Fruit fly (Drosophila melanogaster): ENCODE data around the gene BckdhA.

BckdhA gene

dm6 chr3R:9548769-9549168 lies 6.8 kb upstream of the BckdhA start:
- TF ChIP-seq kay (GFP tag; ENCODE audit: borderline replicate concordance) (no peak), Clk (GFP tag; optimal IDR thresholded peaks at IDR 0.05) (no peak), CG14711 (tag; optimal IDR thresholded peaks at IDR 0.05) (no peak), Mnt (GFP tag; optimal IDR thresholded peaks at IDR 0.05) (peak; percentile 22), CG11617 (GFP tag; optimal IDR thresholded peaks at IDR 0.05) (no peak), cic (GFP tag; optimal IDR thresholded peaks at IDR 0.05) (peak; percentile 66), tj (GFP tag; optimal IDR thresholded peaks at IDR 0.05) (no peak)

- TF ChIP-seq toe (GFP tag; optimal IDR thresholded peaks at IDR 0.05) (no peak), Mnt (GFP tag; optimal IDR thresholded peaks at IDR 0.05) (peak; percentile 60), Crg-1 (GFP tag; optimal IDR thresholded peaks at IDR 0.05) (peak; percentile 0), kay (GFP tag; ENCODE audit: borderline replicate concordance) (no peak), CG14711 (tag; optimal IDR thresholded peaks at IDR 0.05) (no peak), cic (GFP tag; optimal IDR thresholded peaks at IDR 0.05) (no peak), Clk (GFP tag; optimal IDR thresholded peaks at IDR 0.05) (no peak), pad (GFP tag; optimal IDR thresholded peaks at IDR 0.05) (no peak), CG1620 (GFP tag; optimal IDR thresholded peaks at IDR 0.05) (no peak), CG12768 (GFP tag; optimal IDR thresholded peaks at IDR 0.05) (no peak)
Observed at dm6 chr3R:9550265-9551012, 5.1 kb upstream of the BckdhA start.

- TF ChIP-seq Mnt (GFP tag; optimal IDR thresholded peaks at IDR 0.05) (peak; percentile 93), CG33017 (tag; optimal IDR thresholded peaks at IDR 0.05) (peak; percentile 43), Hr96 (GFP tag; optimal IDR thresholded peaks at IDR 0.05) (peak; percentile 31), CG12768 (GFP tag; optimal IDR thresholded peaks at IDR 0.05) (peak; percentile 83), CG7101 (tag; optimal IDR thresholded peaks at IDR 0.05) (peak; percentile 63), ovo (GFP tag; optimal IDR thresholded peaks at IDR 0.05) (peak; percentile 47), Clk (GFP tag; optimal IDR thresholded peaks at IDR 0.05) (peak; percentile 23), Crg-1 (GFP tag; optimal IDR thresholded peaks at IDR 0.05) (peak; percentile 68), CG5204 (GFP tag; optimal IDR thresholded peaks at IDR 0.05) (no peak), cic (GFP tag; optimal IDR thresholded peaks at IDR 0.05) (peak; percentile 89), tj (GFP tag; optimal IDR thresholded peaks at IDR 0.05) (peak; percentile 78), CG14711 (tag; optimal IDR thresholded peaks at IDR 0.05) (peak; percentile 52), bab1 (GFP tag; optimal IDR thresholded peaks at IDR 0.05) (peak; percentile 20), pad (GFP tag; optimal IDR thresholded peaks at IDR 0.05) (peak; percentile 56), cnc (optimal IDR thresholded peaks at IDR 0.05) (peak in 1 of 2 experiments; percentile 80), CG11617 (GFP tag; optimal IDR thresholded peaks at IDR 0.05) (peak; percentile 57), toe (GFP tag; optimal IDR thresholded peaks at IDR 0.05) (no peak), CG1620 (GFP tag; optimal IDR thresholded peaks at IDR 0.05) (peak; percentile 6), CG7045 (GFP tag; optimal IDR thresholded peaks at IDR 0.05) (peak; percentile 51), kay (GFP tag; ENCODE audit: borderline replicate concordance) (no peak)
Observed at dm6 chr3R:9551013-9551658, 4.4 kb upstream of the BckdhA start.

- TF ChIP-seq bab1 (GFP tag; optimal IDR thresholded peaks at IDR 0.05) (peak; percentile 20), cnc (optimal IDR thresholded peaks at IDR 0.05) (no peak), Clk (GFP tag; optimal IDR thresholded peaks at IDR 0.05) (no peak), CG11617 (GFP tag; optimal IDR thresholded peaks at IDR 0.05) (no peak), CG33017 (tag; optimal IDR thresholded peaks at IDR 0.05) (no peak), Hr96 (GFP tag; optimal IDR thresholded peaks at IDR 0.05) (no peak), Mnt (GFP tag; optimal IDR thresholded peaks at IDR 0.05) (peak; percentile 8), tj (GFP tag; optimal IDR thresholded peaks at IDR 0.05) (no peak), CG5204 (GFP tag; optimal IDR thresholded peaks at IDR 0.05) (no peak), cic (GFP tag; optimal IDR thresholded peaks at IDR 0.05) (peak; percentile 53), CG14711 (tag; optimal IDR thresholded peaks at IDR 0.05) (no peak), pad (GFP tag; optimal IDR thresholded peaks at IDR 0.05) (no peak), CG7101 (tag; optimal IDR thresholded peaks at IDR 0.05) (no peak)
Observed at dm6 chr3R:9551659-9552435, 3.7 kb upstream of the BckdhA start, which contains the start of the genes mura and RnpS1. Gene mura, minus strand, starts transcription at chr3R:9551806. Gene RnpS1, plus strand, starts transcription at chr3R:9552034.

- peak; percentile 60 for TF ChIP-seq CG14711 (tag; optimal IDR thresholded peaks at IDR 0.05)
- TF ChIP-seq CG7045 (GFP tag; optimal IDR thresholded peaks at IDR 0.05), result peak; percentile 61
- TF ChIP-seq ovo (GFP tag; optimal IDR thresholded peaks at IDR 0.05), result peak; percentile 44
- TF ChIP-seq bab1 (GFP tag; optimal IDR thresholded peaks at IDR 0.05), result peak; percentile 75
- no peak for TF ChIP-seq toe (GFP tag; optimal IDR thresholded peaks at IDR 0.05)
- TF ChIP-seq CG12768 (GFP tag; optimal IDR thresholded peaks at IDR 0.05), result peak; percentile 74
- peak; percentile 78 for TF ChIP-seq CG7101 (tag; optimal IDR thresholded peaks at IDR 0.05)
- TF ChIP-seq kay (GFP tag; ENCODE audit: borderline replicate concordance), result no peak
- peak; percentile 83 for TF ChIP-seq CG11617 (GFP tag; optimal IDR thresholded peaks at IDR 0.05)
- TF ChIP-seq cnc (optimal IDR thresholded peaks at IDR 0.05), result no peak
- TF ChIP-seq tj (GFP tag; optimal IDR thresholded peaks at IDR 0.05), result peak; percentile 58
- TF ChIP-seq Hr96 (GFP tag; optimal IDR thresholded peaks at IDR 0.05), result no peak
- TF ChIP-seq CG5204 (GFP tag; optimal IDR thresholded peaks at IDR 0.05), result no peak
- TF ChIP-seq CG33017 (tag; optimal IDR thresholded peaks at IDR 0.05), result peak; percentile 50
- TF ChIP-seq Mnt (GFP tag; optimal IDR thresholded peaks at IDR 0.05), result peak; percentile 74
- TF ChIP-seq Crg-1 (GFP tag; optimal IDR thresholded peaks at IDR 0.05), result peak; percentile 86
- peak; percentile 41 for TF ChIP-seq cic (GFP tag; optimal IDR thresholded peaks at IDR 0.05)
- peak; percentile 71 for TF ChIP-seq pad (GFP tag; optimal IDR thresholded peaks at IDR 0.05)
- peak; percentile 25 for TF ChIP-seq Clk (GFP tag; optimal IDR thresholded peaks at IDR 0.05)
- TF ChIP-seq CG1620 (GFP tag; optimal IDR thresholded peaks at IDR 0.05), result peak; percentile 91
Observed at dm6 chr3R:9559413-9560014, 3.9 kb downstream of the BckdhA start, which contains the start of the genes AP-1mu and MBD-like. Gene AP-1mu, minus strand, starts transcription at chr3R:9559525. Gene MBD-like, plus strand, starts transcription at chr3R:9559760.
